Fruit fly (Drosophila melanogaster): ENCODE measurements around the gene CG14826.
A peak's percentile ranks its signal among the peaks of the same experiment; 100 is the strongest.

CG14826 gene

DNA sequence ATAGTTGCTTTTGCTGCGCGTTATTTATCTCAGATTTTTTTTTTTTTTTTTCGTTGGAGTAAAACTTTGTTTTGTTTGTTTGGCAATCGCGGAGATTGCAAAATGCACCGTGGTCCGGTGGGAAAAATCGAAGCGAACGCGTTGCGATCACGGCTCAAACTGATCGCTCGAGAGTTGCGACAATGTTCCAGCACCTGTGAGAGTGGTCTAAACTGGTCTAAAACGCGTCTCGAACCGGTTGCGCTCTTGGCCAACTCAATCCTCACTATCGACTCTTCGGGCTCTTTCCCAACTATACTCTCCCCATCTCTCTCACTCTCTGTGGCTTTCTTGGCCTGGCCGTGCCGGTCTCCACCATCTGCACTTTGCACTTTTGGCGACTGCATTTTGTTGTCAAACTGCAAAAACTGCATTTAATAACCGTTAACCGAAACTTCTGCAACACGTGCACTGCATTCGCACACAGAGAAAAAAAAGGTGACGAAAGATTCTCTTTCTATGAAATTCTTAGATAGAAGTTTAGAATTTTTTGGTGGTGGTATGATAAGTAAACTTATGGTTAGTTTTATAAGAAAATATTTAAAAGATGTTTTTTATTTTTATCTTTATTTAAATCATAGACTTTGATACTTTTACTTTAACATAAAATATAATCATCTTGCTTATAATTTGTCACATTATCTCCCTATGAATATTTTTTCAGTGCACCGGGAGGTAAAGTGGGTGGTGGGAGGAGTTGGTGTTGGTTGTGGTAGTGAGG, 29.6 kb downstream of the CG14826 start, which contains the start of gene CG14830 (continued):
- TF ChIP-seq CG5180 (GFP tag; optimal IDR thresholded peaks at IDR 0.05) (peak; percentile 94), CG10267 (tag; optimal IDR thresholded peaks at IDR 0.05) (no peak), Mad (GFP tag; optimal IDR thresholded peaks at IDR 0.05) (no peak), cg (GFP tag; optimal IDR thresholded peaks at IDR 0.05) (peak; percentile 4), CG1832 (GFP tag; optimal IDR thresholded peaks at IDR 0.05) (no peak), dmrt99B (tag; optimal IDR thresholded peaks at IDR 0.05) (peak; percentile 46), tx (GFP tag; optimal IDR thresholded peaks at IDR 0.05) (no peak), Gug (GFP tag; IDR thresholded peaks at IDR 0.05) (no peak), CG34422 (GFP tag; IDR thresholded peaks at IDR 0.05) (0 out of 3 replicates have a peak, but pooled peaks have one; percentile 17), luna (GFP tag; optimal IDR thresholded peaks at IDR 0.05) (no peak), CG12104 (GFP tag; optimal IDR thresholded peaks at IDR 0.05) (no peak), Jarid2 (GFP tag; optimal IDR thresholded peaks at IDR 0.05) (peak; percentile 73), CG18764 (GFP tag; optimal IDR thresholded peaks at IDR 0.05) (no peak), Drgx (GFP tag; IDR thresholded peaks at IDR 0.05) (peak; percentile 43; the same call in 1 of the 2 replicates), br (optimal IDR thresholded peaks at IDR 0.05) (no peak), grau (tag; optimal IDR thresholded peaks at IDR 0.05) (no peak), her (GFP tag; optimal IDR thresholded peaks at IDR 0.05) (no peak), dmrt11E (tag; optimal IDR thresholded peaks at IDR 0.05) (no peak), lbe (GFP tag; optimal IDR thresholded peaks at IDR 0.05) (no peak), disco-r (GFP tag; optimal IDR thresholded peaks at IDR 0.05) (no peak), D (optimal IDR thresholded peaks at IDR 0.05) (no peak), D (GFP tag; optimal IDR thresholded peaks at IDR 0.05) (no peak), CG6854 (GFP tag; optimal IDR thresholded peaks at IDR 0.05) (no peak), CG13123 (GFP tag; optimal IDR thresholded peaks at IDR 0.05) (no peak), trh (GFP tag; optimal IDR thresholded peaks at IDR 0.05) (no peak), slou (GFP tag; optimal IDR thresholded peaks at IDR 0.05) (no peak)

DNA sequence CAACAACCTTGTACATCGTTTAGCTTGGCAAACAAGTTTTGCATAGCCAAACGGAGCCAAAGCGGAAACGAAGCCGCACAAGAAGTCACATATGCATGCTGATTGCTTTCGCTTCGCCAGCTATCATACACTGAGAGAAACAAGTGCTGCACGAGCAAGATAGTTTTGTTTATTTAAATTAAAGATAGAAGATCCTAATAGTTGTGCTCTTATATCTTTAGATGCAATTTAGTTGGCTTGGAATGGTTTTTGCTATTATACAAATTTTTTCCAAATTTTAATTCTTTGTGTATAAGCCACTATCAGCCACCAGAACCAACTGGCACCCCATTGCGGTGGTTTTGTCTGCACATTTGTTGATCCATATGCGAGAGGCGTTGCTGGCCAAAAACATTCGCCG, 49.2 kb downstream of the CG14826 start:
- peak; percentile 26; the same call in 1 of the 2 replicates for TF ChIP-seq lmd (GFP tag; IDR thresholded peaks at IDR 0.05)
- no peak for TF ChIP-seq jing (GFP tag; optimal IDR thresholded peaks at IDR 0.05)
- TF ChIP-seq tgo (GFP tag; IDR thresholded peaks at IDR 0.05), result peak; percentile 16; the same call in 1 of the 3 replicates
- no peak for TF ChIP-seq Bteb2 (GFP tag; optimal IDR thresholded peaks at IDR 0.05)
- TF ChIP-seq dmrt99B (tag; optimal IDR thresholded peaks at IDR 0.05), result peak; percentile 20
- TF ChIP-seq CG11504 (tag; optimal IDR thresholded peaks at IDR 0.05), result peak; percentile 7
- TF ChIP-seq Meics (GFP tag; optimal IDR thresholded peaks at IDR 0.05), result no peak
- peak; percentile 74 for TF ChIP-seq sens (GFP tag)
- TF ChIP-seq gem (tag; optimal IDR thresholded peaks at IDR 0.05), result peak; percentile 14
- peak; percentile 32; the same call in 1 of the 2 replicates for TF ChIP-seq Drgx (GFP tag; IDR thresholded peaks at IDR 0.05)
- TF ChIP-seq crp (GFP tag; optimal IDR thresholded peaks at IDR 0.05), result no peak

All from whole organism, embryonic.